Worm (Caenorhabditis elegans): ENCODE results near the gene tdo-2.

ce11 chrIII:5883517-5883916 is 36.2 kb downstream of the tdo-2 start:
- TF ChIP-seq W03F9.2 (tag; optimal IDR thresholded peaks at IDR 0.05): no peak
- TF ChIP-seq dao-5 (tag; optimal IDR thresholded peaks at IDR 0.05): no peak
- TF ChIP-seq him-1 (tag; optimal IDR thresholded peaks at IDR 0.05): no peak

Measured in whole organism, L4/young adult.